Worm (Caenorhabditis elegans) whole organism, young adult: ENCODE results near the gene cki-2.

Source experiments
- T26A5.8 ChIP-seq: sonication (generic microtip); optimal IDR thresholded peaks from 2 replicates; lab custom pipeline; 2016; ENCODE audit warnings: missing genetic modification characterization, missing compliant biosample characterization
- Y95B8A.8 ChIP-seq: fragments of 200-800 bp; sonication (Bioruptor generic); IDR thresholded peaks from 2 replicates; pipeline ENCODE4 v1.3.6; 2022; ENCODE audit warnings: missing genetic modification reagents, missing genetic modification characterization, missing compliant biosample characterization
- cebp-2 ChIP-seq: fragments of 200-800 bp; sonication (Bioruptor generic); IDR thresholded peaks from 2 replicates; pipeline ENCODE4 v1.3.6; 2022; ENCODE audit warnings: missing genetic modification characterization, missing compliant biosample characterization
- mes-4 ChIP-seq: sonication (generic microtip); optimal IDR thresholded peaks from 2 replicates; lab custom pipeline; 2016; ENCODE audit warnings: missing genotype, missing genetic modification characterization, missing compliant biosample characterization

ce11 chrII:7864892-7865291 is 48.6 kb downstream of the cki-2 start:
- TF ChIP-seq T26A5.8 (tag; lab: Kevin White, UChicago) (no peak), Y95B8A.8 (no peak), cebp-2 (GFP tag; lab: Robert Waterston, UW) (no peak), mes-4 (no peak)
